Fruit fly (Drosophila melanogaster): Measurements from ENCODE around the gene CG14074.

CG14074 gene

dm6 chr3L:18898086-18898470 lies 32.1 kb downstream of the CG14074 start, which contains the start of gene CG3902 (continued):
- TF ChIP-seq lbe (GFP tag; optimal IDR thresholded peaks at IDR 0.05) (peak; percentile 32), Meics (GFP tag; optimal IDR thresholded peaks at IDR 0.05) (peak; percentile 46), B-H2 (GFP tag; optimal IDR thresholded peaks at IDR 0.05) (peak; percentile 71), CG6765 (GFP tag; optimal IDR thresholded peaks at IDR 0.05) (peak; percentile 43), caup (GFP tag; optimal IDR thresholded peaks at IDR 0.05; ENCODE audit: severe bottlenecking) (peak; percentile 68), CG13894 (tag; optimal IDR thresholded peaks at IDR 0.05) (peak; percentile 10), scrt (GFP tag; optimal IDR thresholded peaks at IDR 0.05) (peak; percentile 2), mirr (GFP tag; optimal IDR thresholded peaks at IDR 0.05) (peak; percentile 12), bsh (GFP tag; optimal IDR thresholded peaks at IDR 0.05) (peak in 1 of 2 experiments; percentile 32), ham (GFP tag; IDR thresholded peaks at IDR 0.05) (no peak; the same call in 1 of the 2 replicates), CG30403 (GFP tag; optimal IDR thresholded peaks at IDR 0.05) (no peak), nom (GFP tag; optimal IDR thresholded peaks at IDR 0.05) (peak; percentile 6), Deaf1 (tag; optimal IDR thresholded peaks at IDR 0.05) (peak; percentile 61), Jarid2 (GFP tag; optimal IDR thresholded peaks at IDR 0.05) (peak; percentile 89), CG13287 (GFP tag; IDR thresholded peaks at IDR 0.05; ENCODE audit: partially characterized antibody) (peak; percentile 5; the same call in 1 of the 2 replicates), CTCF (GFP tag; optimal IDR thresholded peaks at IDR 0.05) (peak; percentile 48), fd102C (GFP tag; optimal IDR thresholded peaks at IDR 0.05) (no peak), CG31388 (GFP tag; optimal IDR thresholded peaks at IDR 0.05) (no peak), crc (GFP tag; optimal IDR thresholded peaks at IDR 0.05) (no peak), CrebB (tag; optimal IDR thresholded peaks at IDR 0.05) (peak; percentile 27), Sox102F (GFP tag; optimal IDR thresholded peaks at IDR 0.05) (no peak), CG9727 (GFP tag; optimal IDR thresholded peaks at IDR 0.05) (no peak), onecut (GFP tag; IDR thresholded peaks at IDR 0.05) (peak; percentile 31), CG2678 (tag; optimal IDR thresholded peaks at IDR 0.05) (peak; percentile 28)

DNA sequence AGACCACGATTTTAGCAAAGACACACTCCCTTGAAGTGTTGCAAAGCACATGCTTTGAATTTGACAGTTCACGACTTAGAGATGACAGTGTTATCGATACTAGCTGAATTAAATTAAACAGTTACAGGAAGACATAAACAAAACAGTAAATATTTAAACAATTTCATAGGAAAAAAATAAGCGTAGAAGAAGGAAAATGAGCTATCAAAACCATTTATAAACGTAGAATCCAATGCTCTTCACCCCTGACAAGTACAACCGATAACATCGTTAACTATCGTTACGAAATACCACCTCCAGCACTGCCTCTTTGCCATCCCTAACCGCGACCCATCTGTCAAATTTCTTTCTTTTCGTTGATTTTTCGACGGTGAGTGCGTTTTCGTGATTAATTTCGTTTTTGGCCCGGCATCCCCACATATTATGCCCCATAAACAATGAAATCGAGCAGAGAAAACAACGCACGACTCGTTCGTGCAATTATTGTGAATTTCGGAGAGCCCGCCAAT lies 32.8 kb downstream of the CG14074 start, which contains the start of gene RpL26:
Gene RpL26 (plus strand): TSS at position 106 of the 509 bp plus-strand sequence.
- TF ChIP-seq CG33557 (GFP tag; optimal IDR thresholded peaks at IDR 0.05) (peak; percentile 79), hb (GFP tag; IDR thresholded peaks at IDR 0.05; ENCODE audit: partially characterized antibody) (peak; percentile 97), ato (GFP tag; IDR thresholded peaks at IDR 0.05; ENCODE audit: partially characterized antibody) (peak; percentile 76), caup (GFP tag; optimal IDR thresholded peaks at IDR 0.05; ENCODE audit: severe bottlenecking) (peak; percentile 67), CG2678 (tag; optimal IDR thresholded peaks at IDR 0.05) (peak; percentile 76), hth (optimal IDR thresholded peaks at IDR 0.05) (no peak), NfI (GFP tag; optimal IDR thresholded peaks at IDR 0.05) (peak; percentile 84), PHDP (tag; optimal IDR thresholded peaks at IDR 0.05) (peak; percentile 61), CG17328 (GFP tag; IDR thresholded peaks at IDR 0.05) (peak; percentile 53; the same call in 1 of the 2 replicates), CG18599 (GFP tag; optimal IDR thresholded peaks at IDR 0.05) (no peak), otp (GFP tag; IDR thresholded peaks at IDR 0.05) (0 out of 3 replicates have a peak, but pooled peaks have one; percentile 63), CG2202 (tag; optimal IDR thresholded peaks at IDR 0.05) (peak; percentile 56), Tbp (GFP tag; optimal IDR thresholded peaks at IDR 0.05) (no peak), Taf1 (GFP tag; IDR thresholded peaks at IDR 0.05) (0 out of 2 replicates have a peak, but pooled peaks have one; percentile 68), Nf-YB (GFP tag; optimal IDR thresholded peaks at IDR 0.05) (peak; percentile 56), Ets65A (GFP tag) (peak; percentile 98), slbo (GFP tag; IDR thresholded peaks at IDR 0.05) (peak; percentile 80), ems (GFP tag; optimal IDR thresholded peaks at IDR 0.05) (peak; percentile 64), MBD-R2 (GFP tag; IDR thresholded peaks at IDR 0.05) (peak; percentile 56), p53 (GFP tag; optimal IDR thresholded peaks at IDR 0.05) (peak; percentile 79), CG11456 (GFP tag; IDR thresholded peaks at IDR 0.05) (no peak), br (optimal IDR thresholded peaks at IDR 0.05) (no peak), CG17568 (GFP tag; optimal IDR thresholded peaks at IDR 0.05) (no peak), cas (GFP tag; IDR thresholded peaks at IDR 0.05) (no peak), grn (GFP tag; optimal IDR thresholded peaks at IDR 0.05) (peak; percentile 5), NC2α (GFP tag; optimal IDR thresholded peaks at IDR 0.05) (peak; percentile 57), CG1603 (tag; optimal IDR thresholded peaks at IDR 0.05) (peak; percentile 28), Lhr (GFP tag; optimal IDR thresholded peaks at IDR 0.05) (peak; percentile 92)
